Fruit fly (Drosophila melanogaster): ENCODE data around the gene CG43246.

The CG43246 gene

DNA sequence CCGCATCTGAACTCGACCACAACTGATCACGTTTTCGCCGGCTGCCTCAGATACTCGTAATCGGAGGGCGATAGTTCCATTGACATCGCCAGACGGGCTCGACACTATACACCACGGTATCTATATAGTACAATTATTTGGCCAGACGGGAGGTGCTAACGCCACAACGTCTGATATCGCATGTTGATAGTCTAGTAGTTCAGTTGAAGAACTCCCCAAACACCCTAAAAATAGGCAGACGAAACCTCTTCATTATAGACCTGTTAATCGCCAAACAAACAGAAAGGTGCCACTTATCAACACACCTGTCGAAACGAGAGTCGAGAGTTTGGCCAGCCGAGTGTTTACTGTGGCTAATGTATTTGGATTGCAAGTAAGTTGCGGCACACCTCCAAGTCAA lies 18.6 kb downstream of the CG43246 start (continued):
- TF ChIP-seq Optix (GFP tag; IDR thresholded peaks at IDR 0.05), result no peak; the same call in 2 of the 3 replicates
- TF ChIP-seq CG1647 (GFP tag; optimal IDR thresholded peaks at IDR 0.05), result no peak
- no peak for TF ChIP-seq maf-S (GFP tag; optimal IDR thresholded peaks at IDR 0.05)
- TF ChIP-seq CG4360 (GFP tag; IDR thresholded peaks at IDR 0.05), result no peak
- TF ChIP-seq vnd (GFP tag; IDR thresholded peaks at IDR 0.05; ENCODE audit: partially characterized antibody), result no peak
- TF ChIP-seq kah (GFP tag; optimal IDR thresholded peaks at IDR 0.05), result peak; percentile 46
- TF ChIP-seq CG8944 (GFP tag; optimal IDR thresholded peaks at IDR 0.05), result no peak
- TF ChIP-seq sob (GFP tag; IDR thresholded peaks at IDR 0.05), result peak; percentile 56; the same call in 1 of the 2 replicates
- no peak for TF ChIP-seq CG34422 (GFP tag; IDR thresholded peaks at IDR 0.05)
- no peak for TF ChIP-seq CG5953 (GFP tag; IDR thresholded peaks at IDR 0.05)
- no peak for TF ChIP-seq dysf (GFP tag; IDR thresholded peaks at IDR 0.05)
- TF ChIP-seq Ada2b (GFP tag; IDR thresholded peaks at IDR 0.05), result no peak
- peak; percentile 26 for TF ChIP-seq CG15011 (GFP tag; optimal IDR thresholded peaks at IDR 0.05)
- TF ChIP-seq Awh (GFP tag; IDR thresholded peaks at IDR 0.05), result 0 out of 2 replicates have a peak, but pooled peaks have one; percentile 49
- TF ChIP-seq Ets97D (GFP tag; optimal IDR thresholded peaks at IDR 0.05), result no peak
- no peak for TF ChIP-seq ems (GFP tag; optimal IDR thresholded peaks at IDR 0.05)
- peak; percentile 88 for TF ChIP-seq Med (GFP tag)
- peak; percentile 40 for TF ChIP-seq CG1529 (GFP tag; optimal IDR thresholded peaks at IDR 0.05)
- TF ChIP-seq Spps (tag; optimal IDR thresholded peaks at IDR 0.05), result no peak
- TF ChIP-seq NC2β (GFP tag; optimal IDR thresholded peaks at IDR 0.05), result peak; percentile 3
- no peak for TF ChIP-seq cad (GFP tag; optimal IDR thresholded peaks at IDR 0.05)
- no peak for TF ChIP-seq shn (GFP tag; optimal IDR thresholded peaks at IDR 0.05)
- no peak for TF ChIP-seq CG13775 (GFP tag; optimal IDR thresholded peaks at IDR 0.05)
- TF ChIP-seq Nf-YC (tag; optimal IDR thresholded peaks at IDR 0.05), result peak; percentile 48
- TF ChIP-seq CG4404 (GFP tag; IDR thresholded peaks at IDR 0.05), result no peak
- peak; percentile 85 for TF ChIP-seq cwo (GFP tag; optimal IDR thresholded peaks at IDR 0.05)
- no peak for TF ChIP-seq CG10462 (GFP tag; optimal IDR thresholded peaks at IDR 0.05)
- TF ChIP-seq crc (GFP tag; optimal IDR thresholded peaks at IDR 0.05), result no peak
- TF ChIP-seq Mes4 (GFP tag; optimal IDR thresholded peaks at IDR 0.05), result peak; percentile 13
- TF ChIP-seq CG31365 (tag; optimal IDR thresholded peaks at IDR 0.05), result peak; percentile 53
- no peak for TF ChIP-seq CkIIα-i1 (GFP tag; IDR thresholded peaks at IDR 0.05)
- 0 out of 2 replicates have a peak, but pooled peaks have one; percentile 39 for TF ChIP-seq Nf-YA (GFP tag; IDR thresholded peaks at IDR 0.05)
- TF ChIP-seq nau (GFP tag; optimal IDR thresholded peaks at IDR 0.05), result peak; percentile 61
- peak; percentile 37 for TF ChIP-seq CG13424 (tag; optimal IDR thresholded peaks at IDR 0.05)
- no peak for TF ChIP-seq zf30C (GFP tag; optimal IDR thresholded peaks at IDR 0.05)
- peak; percentile 54 for TF ChIP-seq nerfin-1 (tag; optimal IDR thresholded peaks at IDR 0.05)
- TF ChIP-seq unc-4 (GFP tag; IDR thresholded peaks at IDR 0.05; ENCODE audit: partially characterized antibody), result no peak
- no peak for TF ChIP-seq stwl (tag; optimal IDR thresholded peaks at IDR 0.05)
- TF ChIP-seq CG15479 (GFP tag; optimal IDR thresholded peaks at IDR 0.05), result peak; percentile 0
- 0 out of 2 replicates have a peak, but pooled peaks have one; percentile 28 for TF ChIP-seq vvl (GFP tag; IDR thresholded peaks at IDR 0.05)
- TF ChIP-seq HLH4C (GFP tag; IDR thresholded peaks at IDR 0.05; ENCODE audit: partially characterized antibody), result no peak
- TF ChIP-seq crp (GFP tag; optimal IDR thresholded peaks at IDR 0.05), result no peak
- no peak for TF ChIP-seq CG11398 (GFP tag; optimal IDR thresholded peaks at IDR 0.05)
- no peak for TF ChIP-seq CG31224 (GFP tag; IDR thresholded peaks at IDR 0.05)
- peak; percentile 22 for TF ChIP-seq nom (GFP tag; optimal IDR thresholded peaks at IDR 0.05)
- TF ChIP-seq inv (GFP tag; IDR thresholded peaks at IDR 0.05; ENCODE audit: partially characterized antibody), result no peak
- TF ChIP-seq CG4854 (GFP tag; optimal IDR thresholded peaks at IDR 0.05), result no peak
- peak; percentile 5; the same call in 1 of the 2 replicates for TF ChIP-seq CG14441 (GFP tag; IDR thresholded peaks at IDR 0.05)
- no peak for TF ChIP-seq CG6272 (GFP tag; IDR thresholded peaks at IDR 0.05)
- no peak for TF ChIP-seq corto (GFP tag; optimal IDR thresholded peaks at IDR 0.05)
- no peak for TF ChIP-seq HLHmδ (GFP tag; optimal IDR thresholded peaks at IDR 0.05)
- TF ChIP-seq yki (optimal IDR thresholded peaks at IDR 0.05), result no peak
